Worm (Caenorhabditis elegans) whole organism, L1 larva: ENCODE measurements around the gene ttr-13.

ENCODE experiments used
- C16A3.4 ChIP-seq: fragments of 150-350 bp; optimal IDR thresholded peaks from 2 replicates; lab custom pipeline; 2014; ENCODE audit warnings: missing biosample characterization, missing genetic modification characterization
- Y116A8C.19 ChIP-seq: sonication (generic microtip); optimal IDR thresholded peaks from 2 replicates; lab custom pipeline; 2016; ENCODE audit warnings: missing compliant biosample characterization, missing genetic modification characterization, borderline replicate concordance
- blmp-1 ChIP-seq: fragments of 150-350 bp; optimal IDR thresholded peaks from 2 replicates; lab custom pipeline; 2014; ENCODE audit warnings: missing biosample characterization, missing genetic modification characterization
- ceh-63 ChIP-seq: fragments of 200-800 bp; sonication (Bioruptor generic); optimal IDR thresholded peaks from 2 replicates; lab custom pipeline; 2018; ENCODE audit warnings: mild to moderate bottlenecking, missing genetic modification characterization, missing compliant biosample characterization
- efl-1 ChIP-seq, 4 experiments: fragments of 150-350 bp; optimal IDR thresholded peaks in 3 of 4; peaks in 1 of 4; 1 replicate in 1 of 4; 2 replicates in 3 of 4; lab custom pipeline; 2014; ENCODE audit warnings: missing biosample characterization in 2 of 4, missing genetic modification characterization in 2 of 4, missing genetic modification reagents in 2 of 4
- egl-27 ChIP-seq, 2 experiments: fragments of 150-350 bp in 1 of 2; sonication (generic microtip); optimal IDR thresholded peaks; 3 replicates each; lab custom pipeline; 2017 to 2018; ENCODE audit warnings: missing biosample characterization in 2 of 2, missing genetic modification characterization in 2 of 2, missing genetic modification reagents in 2 of 2
- elt-2 ChIP-seq: sonication (generic microtip); optimal IDR thresholded peaks from 2 replicates; lab custom pipeline; 2016; ENCODE audit warnings: missing genetic modification characterization, mild to moderate bottlenecking, inconsistent platforms, missing compliant biosample characterization, missing genetic modification reagents
- elt-3 ChIP-seq, 6 experiments: fragments of 150-350 bp in 1 of 6; sonication (generic microtip); optimal IDR thresholded peaks; 2 replicates each; lab custom pipeline; 2017 to 2018; ENCODE audit warnings: missing biosample characterization in 6 of 6, missing genetic modification characterization in 6 of 6, inconsistent platforms in 1 of 6
- ets-5 ChIP-seq: fragments of 200-800 bp; sonication (Bioruptor generic); IDR thresholded peaks from 2 replicates; pipeline ENCODE4 v1.3.6; 2022; ENCODE audit warnings: missing genetic modification characterization, missing compliant biosample characterization
- fkh-8 ChIP-seq: sonication (generic microtip); optimal IDR thresholded peaks from 2 replicates; lab custom pipeline; 2016; ENCODE audit warnings: mild to moderate bottlenecking, missing genetic modification characterization, missing compliant biosample characterization
- fos-1 ChIP-seq: fragments of 150-350 bp; optimal IDR thresholded peaks from 2 replicates; lab custom pipeline; 2014; ENCODE audit warnings: missing biosample characterization, missing genetic modification characterization
- hlh-4 ChIP-seq: sonication (generic microtip); optimal IDR thresholded peaks from 2 replicates; lab custom pipeline; 2016; ENCODE audit warnings: mild to moderate bottlenecking, missing genetic modification characterization, missing compliant biosample characterization
- hpl-2 ChIP-seq: fragments of 150-350 bp; optimal IDR thresholded peaks from 2 replicates; lab custom pipeline; 2014; ENCODE audit warnings: missing biosample characterization, missing genetic modification reagents, missing genetic modification characterization
- irx-1 ChIP-seq: sonication (generic microtip); optimal IDR thresholded peaks from 2 replicates; lab custom pipeline; 2016; ENCODE audit warnings: missing genetic modification characterization, missing compliant biosample characterization
- jun-1 ChIP-seq: fragments of 150-350 bp; optimal IDR thresholded peaks from 2 replicates; lab custom pipeline; 2014; ENCODE audit warnings: missing biosample characterization, missing genetic modification reagents, missing genetic modification characterization
- lin-14 ChIP-seq: fragments of 200-800 bp; sonication (Bioruptor generic); optimal IDR thresholded peaks from 2 replicates; lab custom pipeline; 2018; ENCODE audit warnings: mild to moderate bottlenecking, missing genetic modification characterization, moderate library complexity, missing compliant biosample characterization
- lin-35 ChIP-seq, 2 experiments: fragments of 150-350 bp; optimal IDR thresholded peaks; 2 replicates each; lab custom pipeline; 2014; ENCODE audit warnings: missing biosample characterization in 2 of 2, missing genetic modification characterization in 2 of 2, missing genetic modification reagents in 2 of 2
- lin-39 ChIP-seq: fragments of 150-350 bp; optimal IDR thresholded peaks from 2 replicates; lab custom pipeline; 2014; ENCODE audit warnings: missing biosample characterization, missing genetic modification reagents, missing genetic modification characterization
- mab-9 ChIP-seq: fragments of 200-800 bp; sonication (Bioruptor generic); IDR thresholded peaks from 2 replicates; pipeline ENCODE4 v1.3.6; 2022; ENCODE audit warnings: missing genetic modification reagents, missing genetic modification characterization, missing compliant biosample characterization
- nhr-12 ChIP-seq: sonication (generic microtip); optimal IDR thresholded peaks from 2 replicates; lab custom pipeline; 2017; ENCODE audit warnings: missing biosample characterization, missing genetic modification characterization
- nhr-19 ChIP-seq: fragments of 200-800 bp; sonication (Bioruptor generic); conservative IDR thresholded peaks from 2 replicates; pipeline ENCODE4 v1.3.6; 2022; ENCODE audit warnings: missing genetic modification characterization, missing compliant biosample characterization
- nhr-237 ChIP-seq: fragments of 150-350 bp; optimal IDR thresholded peaks from 2 replicates; lab custom pipeline; 2014; ENCODE audit warnings: missing biosample characterization, missing genetic modification characterization
- nhr-28 ChIP-seq: fragments of 150-350 bp; optimal IDR thresholded peaks from 2 replicates; lab custom pipeline; 2014; ENCODE audit warnings: missing biosample characterization, missing genetic modification characterization
- nhr-77 ChIP-seq: fragments of 150-350 bp; optimal IDR thresholded peaks from 2 replicates; lab custom pipeline; 2014; ENCODE audit warnings: missing biosample characterization, missing genetic modification characterization
- nhr-84 ChIP-seq: sonication (generic microtip); optimal IDR thresholded peaks from 2 replicates; lab custom pipeline; 2017; ENCODE audit warnings: missing biosample characterization, missing genetic modification characterization
- skn-1 ChIP-seq: fragments of 150-350 bp; optimal IDR thresholded peaks from 2 replicates; lab custom pipeline; 2014; ENCODE audit warnings: missing biosample characterization, missing genetic modification characterization
- snu-23 ChIP-seq: sonication (generic microtip); optimal IDR thresholded peaks from 2 replicates; lab custom pipeline; 2016; ENCODE audit warnings: missing genetic modification characterization, missing compliant biosample characterization
- sox-4 ChIP-seq: sonication (generic microtip); optimal IDR thresholded peaks from 2 replicates; lab custom pipeline; 2016; ENCODE audit warnings: missing genetic modification characterization, missing compliant biosample characterization
- tlp-1 ChIP-seq: fragments of 150-350 bp; optimal IDR thresholded peaks from 2 replicates; lab custom pipeline; 2014; ENCODE audit warnings: missing biosample characterization, missing genetic modification characterization
- unc-130 ChIP-seq: fragments of 150-350 bp; optimal IDR thresholded peaks from 2 replicates; lab custom pipeline; 2017; ENCODE audit warnings: missing biosample characterization, missing genetic modification characterization, inconsistent platforms
- unc-30 ChIP-seq: sonication (generic microtip); optimal IDR thresholded peaks from 2 replicates; lab custom pipeline; 2017; ENCODE audit warnings: missing biosample characterization, missing genetic modification characterization
- zag-1 ChIP-seq: fragments of 150-350 bp; optimal IDR thresholded peaks from 2 replicates; lab custom pipeline; 2014; ENCODE audit warnings: missing biosample characterization, missing genetic modification characterization
- zip-4 ChIP-seq: fragments of 200-800 bp; sonication (Bioruptor generic); optimal IDR thresholded peaks from 2 replicates; lab custom pipeline; 2018; ENCODE audit warnings: mild to moderate bottlenecking, missing genetic modification characterization, moderate library complexity, missing compliant biosample characterization

The ttr-13 gene

DNA sequence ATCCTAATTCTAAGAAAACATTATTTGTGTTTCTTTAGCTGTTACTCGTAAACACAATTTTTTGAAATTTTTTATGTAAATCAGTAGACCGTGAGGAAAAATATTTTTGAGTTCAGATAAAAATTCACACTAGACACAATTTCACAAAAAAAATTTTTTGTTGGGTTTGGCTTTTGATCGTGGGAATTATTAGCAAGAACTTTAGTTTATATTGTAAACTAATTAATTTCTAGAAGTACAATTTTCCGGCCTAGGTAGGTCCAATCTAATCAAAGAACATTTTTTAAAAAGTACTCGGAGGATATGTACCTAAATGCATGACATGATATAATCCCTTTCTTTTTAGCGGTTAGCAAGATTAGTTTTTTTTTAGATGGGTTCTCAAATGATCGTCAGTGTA, 43.4 kb upstream of the ttr-13 start:
- TF ChIP-seq fkh-8 (tag; lab: Kevin White, UChicago) (peak; percentile 31), nhr-19 (GFP tag; lab: Robert Waterston, UW) (no peak), elt-2 (tag; lab: Kevin White, UChicago) (no peak)
- TF ChIP-seq, all 84 proteins: peak for 1

ce11 chrV:20670625-20671024, 33.9 kb upstream of the ttr-13 start:
- TF ChIP-seq efl-1 (optimal IDR thresholded peaks at IDR 0.05; lab: Kevin White, UChicago) (no peak), efl-1 (GFP tag; optimal IDR thresholded peaks at IDR 0.05 in 1 of 2; lab: Kevin White, UChicago) (peak in 1 of 2 experiments; percentile 73), hpl-2 (GFP tag; lab: Kevin White, UChicago) (no peak)

- TF ChIP-seq blmp-1 (tag; lab: Kevin White, UChicago) (peak; percentile 76), fos-1 (tag; lab: Kevin White, UChicago) (no peak), lin-39 (tag; lab: Kevin White, UChicago) (no peak)
Measured at ce11 chrV:20666905-20667304, 30.1 kb upstream of the ttr-13 start, which contains the start of gene mlt-11. Gene mlt-11, plus strand, starts transcription at chrV:20667205.

ce11 chrV:20664930-20665329, 28.2 kb upstream of the ttr-13 start:
- TF ChIP-seq hlh-4 (no peak), ets-5 (GFP tag; lab: Robert Waterston, UW) (no peak), unc-130 (tag; lab: Kevin White, UChicago) (no peak), skn-1 (tag; lab: Kevin White, UChicago) (no peak), blmp-1 (tag; lab: Kevin White, UChicago) (peak; percentile 99), egl-27 (tag; optimal IDR thresholded peaks at IDR 0.05; lab: Kevin White, UChicago) (no peak)

DNA sequence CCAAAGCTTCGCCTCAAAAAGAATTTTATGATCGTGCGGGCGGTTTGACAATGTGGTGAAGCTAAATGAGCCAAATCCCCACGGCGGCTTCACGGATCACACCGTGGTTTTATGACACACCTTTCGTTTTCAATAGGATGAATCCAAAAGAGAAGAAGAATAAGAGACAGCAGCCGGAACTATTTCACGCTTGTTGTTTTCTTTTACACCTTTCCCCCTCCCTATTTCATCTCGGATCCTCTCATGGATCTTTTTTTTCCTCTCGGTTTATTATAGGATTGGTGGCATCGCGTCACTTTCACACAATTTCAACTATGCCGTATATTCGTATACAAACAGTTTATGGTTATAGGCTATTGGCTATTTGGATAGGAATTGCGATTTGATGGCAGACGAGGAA, 27.0 kb upstream of the ttr-13 start:
- TF ChIP-seq mab-9 = no peak
- peak; percentile 74 for TF ChIP-seq blmp-1 (tag; lab: Kevin White, UChicago)
- TF ChIP-seq nhr-237 (tag; lab: Kevin White, UChicago) = no peak

DNA sequence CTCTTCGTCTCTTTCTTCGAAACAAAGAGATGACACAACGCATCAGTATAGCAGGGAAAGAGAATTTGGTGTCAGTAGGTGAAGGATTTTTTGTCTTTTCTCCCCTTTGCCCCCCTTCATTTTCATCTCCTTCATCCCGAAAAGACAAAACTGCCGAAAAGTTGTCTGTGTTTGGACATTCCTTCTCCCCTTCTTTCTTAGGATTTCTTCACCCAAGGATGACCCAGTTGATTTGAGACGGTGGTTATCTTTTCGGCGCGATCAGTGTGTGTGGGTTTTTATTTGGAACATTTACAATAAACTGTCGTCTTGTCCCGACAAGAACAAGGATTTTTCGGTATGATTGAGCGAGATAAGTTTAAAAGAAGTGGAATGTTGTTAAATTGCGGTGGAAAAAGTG, 25.7 kb upstream of the ttr-13 start:
- TF ChIP-seq sox-4 (tag; lab: Kevin White, UChicago) = no peak
- peak; percentile 90 for TF ChIP-seq blmp-1 (tag; lab: Kevin White, UChicago)

DNA sequence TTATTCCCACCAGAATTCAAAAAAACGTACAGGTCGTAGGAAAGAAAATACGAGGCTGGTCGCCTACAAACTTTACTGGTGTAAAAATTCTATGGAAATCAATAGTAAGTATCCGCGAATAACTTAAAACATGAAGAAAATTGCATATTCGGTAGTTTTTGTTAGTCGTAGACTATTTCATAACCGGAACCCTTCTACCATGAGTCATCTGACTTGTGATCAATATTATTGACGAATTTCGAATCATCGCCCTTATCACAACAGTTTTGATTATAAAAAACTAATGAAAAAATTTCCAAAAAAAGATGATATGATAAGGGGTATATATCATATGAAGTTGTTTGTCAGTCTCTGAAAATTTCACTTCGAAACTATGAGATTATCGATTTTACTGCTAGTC, 23.3 kb upstream of the ttr-13 start, which contains the start of gene W01F3.2:
Gene W01F3.2 (plus strand): TSS at position 301 of the 400 bp plus-strand sequence.
- peak in 1 of 6 experiments; percentile 47 for TF ChIP-seq elt-3 (tag; optimal IDR thresholded peaks at IDR 0.05; lab: Kevin White, UChicago)
- no peak for TF ChIP-seq tlp-1 (tag; lab: Kevin White, UChicago)
- peak in 1 of 2 experiments; percentile 13 for TF ChIP-seq lin-35 (GFP tag; optimal IDR thresholded peaks at IDR 0.05; lab: Kevin White, UChicago)

DNA sequence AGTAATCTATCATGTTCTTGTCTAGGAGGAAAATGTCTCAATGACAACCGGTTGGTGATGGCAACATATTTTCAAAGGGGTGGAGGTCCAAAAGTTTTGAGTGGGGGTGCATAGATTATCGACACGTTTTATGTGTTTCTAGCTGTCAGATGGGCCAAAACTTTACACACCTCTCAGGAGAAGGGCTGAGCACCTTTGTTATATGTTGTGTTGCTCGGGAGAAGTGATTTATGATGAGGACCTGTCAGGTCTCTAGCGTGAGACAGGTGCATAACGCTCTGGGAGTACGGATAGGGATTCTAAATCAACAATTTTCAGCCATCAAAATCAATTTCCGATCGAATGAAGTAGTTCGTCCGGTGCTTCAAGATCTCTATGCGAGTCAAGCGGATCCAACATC, 19.9 kb upstream of the ttr-13 start:
- no peak for TF ChIP-seq zag-1 (tag; lab: Kevin White, UChicago)
- TF ChIP-seq nhr-12 (tag; lab: Kevin White, UChicago) = no peak
- TF ChIP-seq C16A3.4 = no peak
- TF ChIP-seq lin-35 (GFP tag; optimal IDR thresholded peaks at IDR 0.05; lab: Kevin White, UChicago) = no peak
- TF ChIP-seq nhr-77 (tag; lab: Kevin White, UChicago) = no peak
- no peak for TF ChIP-seq Y116A8C.19 (tag; lab: Kevin White, UChicago)
- no peak for TF ChIP-seq lin-14 (GFP tag; lab: Kevin White, UChicago)
- TF ChIP-seq irx-1 = no peak
- no peak for TF ChIP-seq skn-1 (tag; lab: Kevin White, UChicago)
- TF ChIP-seq jun-1 (tag; lab: Kevin White, UChicago) = no peak
- TF ChIP-seq ceh-63 (GFP tag; lab: Kevin White, UChicago) = no peak
- TF ChIP-seq elt-2 (tag; lab: Kevin White, UChicago) = no peak
- TF ChIP-seq zip-4 = no peak
- TF ChIP-seq nhr-84 (tag; lab: Kevin White, UChicago) = no peak
- no peak for TF ChIP-seq efl-1 (optimal IDR thresholded peaks at IDR 0.05; lab: Kevin White, UChicago)
- no peak for TF ChIP-seq efl-1 (GFP tag; optimal IDR thresholded peaks at IDR 0.05 in 1 of 2; lab: Kevin White, UChicago)
- TF ChIP-seq nhr-28 = no peak
- no peak for TF ChIP-seq snu-23 (GFP tag; lab: Kevin White, UChicago)
- TF ChIP-seq egl-27 (tag; optimal IDR thresholded peaks at IDR 0.05; lab: Kevin White, UChicago) = no peak
- TF ChIP-seq unc-30 = no peak
- no peak for TF ChIP-seq fkh-8 (tag; lab: Kevin White, UChicago)
